Fruit fly (Drosophila melanogaster) whole organism, prepupa: ENCODE measurements around the gene REPTOR.

ENCODE experiments used
- CG10631 ChIP-seq: fragments of 200-800 bp; sonication (Bioruptor generic); optimal IDR thresholded peaks from 2 replicates; lab custom pipeline; 2016; ENCODE audit warnings: missing biosample characterization, missing genetic modification characterization
- CG11294 ChIP-seq: fragments of 200-800 bp; sonication (Bioruptor generic); IDR thresholded peaks from 2 replicates; pipeline ENCODE4 v1.3.6; 2022; ENCODE audit warnings: missing biosample characterization, missing genetic modification characterization
- CG11902 ChIP-seq: fragments of 200-800 bp; sonication (Bioruptor generic); optimal IDR thresholded peaks from 3 replicates; lab custom pipeline; 2016; ENCODE audit warnings: missing biosample characterization, missing genetic modification characterization
- CG16779 ChIP-seq: fragments of 200-800 bp; sonication (Bioruptor generic); optimal IDR thresholded peaks from 3 replicates; lab custom pipeline; 2017; ENCODE audit warnings: missing biosample characterization, mild to moderate bottlenecking, missing genetic modification characterization
- CG3032 ChIP-seq: fragments of 200-800 bp; optimal IDR thresholded peaks from 2 replicates; lab custom pipeline; 2019; ENCODE audit warnings: missing biosample characterization, mild to moderate bottlenecking, missing genetic modification characterization, moderate library complexity
- CG31627 ChIP-seq: fragments of 200-800 bp; sonication (Bioruptor generic); optimal IDR thresholded peaks from 3 replicates; lab custom pipeline; 2016; ENCODE audit warnings: missing biosample characterization, missing genetic modification characterization
- CG32006 ChIP-seq: fragments of 200-800 bp; sonication (Bioruptor generic); optimal IDR thresholded peaks from 3 replicates; lab custom pipeline; 2017; ENCODE audit warnings: missing biosample characterization, mild to moderate bottlenecking, missing genetic modification characterization
- CG4318 ChIP-seq: fragments of 200-800 bp; sonication (Bioruptor generic); optimal IDR thresholded peaks from 3 replicates; lab custom pipeline; 2017; ENCODE audit warnings: missing biosample characterization, mild to moderate bottlenecking, missing genetic modification characterization
- CG6276 ChIP-seq: fragments of 200-800 bp; sonication (Bioruptor generic); optimal IDR thresholded peaks from 2 replicates; lab custom pipeline; 2017; ENCODE audit warnings: missing biosample characterization, mild to moderate bottlenecking, missing genetic modification characterization
- CG6792 ChIP-seq: fragments of 200-800 bp; sonication (Bioruptor generic); optimal IDR thresholded peaks from 3 replicates; lab custom pipeline; 2016; ENCODE audit warnings: missing biosample characterization, missing genetic modification characterization
- CG6808 ChIP-seq: fragments of 200-800 bp; sonication (Bioruptor generic); optimal IDR thresholded peaks from 3 replicates; lab custom pipeline; 2017; ENCODE audit warnings: missing biosample characterization, missing genetic modification characterization, mild to moderate bottlenecking, moderate library complexity, missing genetic modification reagents
- CG6854 ChIP-seq: fragments of 200-800 bp; sonication (Bioruptor generic); optimal IDR thresholded peaks from 2 replicates; lab custom pipeline; 2017; ENCODE audit warnings: missing biosample characterization, mild to moderate bottlenecking, missing genetic modification characterization
- CG7368 ChIP-seq: fragments of 200-800 bp; sonication (Bioruptor generic); optimal IDR thresholded peaks from 3 replicates; lab custom pipeline; 2016; ENCODE audit warnings: missing biosample characterization, missing genetic modification characterization
- CG8319 ChIP-seq: fragments of 200-800 bp; sonication (Bioruptor generic); optimal IDR thresholded peaks from 3 replicates; lab custom pipeline; 2016; ENCODE audit warnings: missing biosample characterization, missing genetic modification characterization
- CG9139 ChIP-seq: fragments of 200-800 bp; sonication (Bioruptor generic); optimal IDR thresholded peaks from 3 replicates; lab custom pipeline; 2017; ENCODE audit warnings: missing biosample characterization, mild to moderate bottlenecking, missing genetic modification characterization
- Eip78C ChIP-seq: fragments of 200-800 bp; sonication (Bioruptor generic); peaks from one replicate; lab custom pipeline; 2016; ENCODE audit warnings: missing biosample characterization, missing genetic modification characterization
- Eip93F ChIP-seq: fragments of 200-800 bp; sonication (Bioruptor generic); optimal IDR thresholded peaks from 2 replicates; lab custom pipeline; 2016; ENCODE audit warnings: missing biosample characterization, mild to moderate bottlenecking, missing genetic modification characterization
- Ets21C ChIP-seq: fragments of 200-800 bp; sonication (Bioruptor generic); optimal IDR thresholded peaks from 3 replicates; lab custom pipeline; 2016; ENCODE audit warnings: missing biosample characterization, missing genetic modification characterization
- Ets96B ChIP-seq: fragments of 200-800 bp; optimal IDR thresholded peaks from 2 replicates; lab custom pipeline; 2019; ENCODE audit warnings: missing biosample characterization, mild to moderate bottlenecking, missing genetic modification characterization, moderate library complexity
- Hr39 ChIP-seq: fragments of 200-800 bp; sonication (Bioruptor generic); optimal IDR thresholded peaks from 2 replicates; lab custom pipeline; 2016; ENCODE audit warnings: missing biosample characterization, missing genetic modification characterization
- Hr4 ChIP-seq: fragments of 200-800 bp; sonication (Bioruptor generic); optimal IDR thresholded peaks from 3 replicates; lab custom pipeline; 2016; ENCODE audit warnings: missing biosample characterization, missing genetic modification characterization
- Met ChIP-seq: fragments of 200-800 bp; sonication (Bioruptor generic); optimal IDR thresholded peaks from 3 replicates; lab custom pipeline; 2016; ENCODE audit warnings: missing biosample characterization, missing genetic modification characterization
- OdsH ChIP-seq: fragments of 200-800 bp; sonication (Bioruptor generic); optimal IDR thresholded peaks from 3 replicates; lab custom pipeline; 2016; ENCODE audit warnings: missing biosample characterization, missing genetic modification characterization
- Smox ChIP-seq: fragments of 200-800 bp; sonication (Bioruptor generic); optimal IDR thresholded peaks from 3 replicates; lab custom pipeline; 2016; ENCODE audit warnings: missing biosample characterization, missing genetic modification characterization
- Sox102F ChIP-seq: fragments of 200-800 bp; sonication (Bioruptor generic); optimal IDR thresholded peaks from 2 replicates; lab custom pipeline; 2016; ENCODE audit warnings: missing biosample characterization, mild to moderate bottlenecking, missing genetic modification characterization
- achi ChIP-seq: fragments of 200-800 bp; sonication (Bioruptor generic); optimal IDR thresholded peaks from 3 replicates; lab custom pipeline; 2016; ENCODE audit warnings: missing biosample characterization, missing genetic modification characterization
- cyc ChIP-seq: fragments of 200-800 bp; sonication (Bioruptor generic); optimal IDR thresholded peaks from 3 replicates; lab custom pipeline; 2016; ENCODE audit warnings: missing biosample characterization, missing genetic modification characterization
- dac ChIP-seq: fragments of 200-800 bp; sonication (Bioruptor generic); optimal IDR thresholded peaks from 2 replicates; lab custom pipeline; 2017; ENCODE audit warnings: missing biosample characterization, mild to moderate bottlenecking, missing genetic modification characterization
- eg ChIP-seq: fragments of 200-800 bp; sonication (Bioruptor generic); IDR thresholded peaks from 3 replicates; pipeline ENCODE4 v1.3.6; 2022; ENCODE audit warnings: missing biosample characterization, missing genetic modification characterization
- esn ChIP-seq: fragments of 200-800 bp; sonication (Bioruptor generic); optimal IDR thresholded peaks from 2 replicates; lab custom pipeline; 2016; ENCODE audit warnings: missing biosample characterization, mild to moderate bottlenecking, missing genetic modification characterization, moderate library complexity
- fkh ChIP-seq: fragments of 200-800 bp; sonication (Bioruptor generic); optimal IDR thresholded peaks from 3 replicates; lab custom pipeline; 2017; ENCODE audit warnings: missing biosample characterization, mild to moderate bottlenecking, missing genetic modification characterization, moderate library complexity
- lz ChIP-seq: fragments of 200-800 bp; sonication (Bioruptor generic); optimal IDR thresholded peaks from 3 replicates; lab custom pipeline; 2016; ENCODE audit warnings: missing biosample characterization, missing genetic modification characterization
- net ChIP-seq: fragments of 200-800 bp; sonication (Bioruptor generic); optimal IDR thresholded peaks from 3 replicates; lab custom pipeline; 2016; ENCODE audit warnings: missing biosample characterization, missing genetic modification characterization
- pdm3 ChIP-seq: fragments of 200-800 bp; sonication (Bioruptor generic); optimal IDR thresholded peaks from 3 replicates; lab custom pipeline; 2016; ENCODE audit warnings: missing biosample characterization, missing genetic modification characterization
- salr ChIP-seq, 2 experiments: fragments of 200-800 bp; sonication (Bioruptor generic); optimal IDR thresholded peaks; 3 replicates each; lab custom pipeline; 2016 to 2018; ENCODE audit warnings: missing biosample characterization in 2 of 2, missing genetic modification characterization in 2 of 2, mild to moderate bottlenecking in 1 of 2
- spab ChIP-seq: fragments of 200-800 bp; sonication (Bioruptor generic); optimal IDR thresholded peaks from 2 replicates; lab custom pipeline; 2017; ENCODE audit warnings: missing biosample characterization, mild to moderate bottlenecking, missing genetic modification characterization, missing genetic modification reagents
- ss ChIP-seq, 2 experiments: fragments of 200-800 bp; sonication (Bioruptor generic); optimal IDR thresholded peaks; 2 replicates in 1 of 2; 3 replicates in 1 of 2; lab custom pipeline; 2017 to 2018; ENCODE audit warnings: mild to moderate bottlenecking in 2 of 2, missing biosample characterization in 2 of 2, missing genetic modification characterization in 2 of 2, moderate library complexity in 1 of 2
- svp ChIP-seq: fragments of 200-800 bp; sonication (Bioruptor generic); peaks from one replicate; lab custom pipeline; 2016; ENCODE audit warnings: missing biosample characterization, missing genetic modification characterization
- vri ChIP-seq: fragments of 200-800 bp; sonication (Bioruptor generic); optimal IDR thresholded peaks from 3 replicates; lab custom pipeline; 2016; ENCODE audit warnings: missing biosample characterization, mild to moderate bottlenecking, missing genetic modification characterization

Gene REPTOR

dm6 chr3R:24580963-24581277 lies 1.7 kb downstream of the REPTOR start:
- TF ChIP-seq CG9139 (GFP tag; lab: Kevin White, UChicago) (no peak), cyc (GFP tag; lab: Kevin White, UChicago) (no peak), Sox102F (GFP tag; lab: Kevin White, UChicago) (no peak)

- TF ChIP-seq Smox (GFP tag; lab: Kevin White, UChicago) = peak; percentile 27
- TF ChIP-seq esn (GFP tag; lab: Kevin White, UChicago) = peak; percentile 44
- no peak for TF ChIP-seq CG6808 (GFP tag; lab: Kevin White, UChicago)
- TF ChIP-seq CG10631 (GFP tag; lab: Kevin White, UChicago) = peak; percentile 5
- no peak for TF ChIP-seq achi (GFP tag; lab: Kevin White, UChicago)
- peak; percentile 29 for TF ChIP-seq Met (GFP tag; lab: Kevin White, UChicago)
- peak; percentile 56 for TF ChIP-seq svp (GFP tag; lab: Kevin White, UChicago)
- no peak for TF ChIP-seq eg (GFP tag; lab: Robert Waterston, UW)
- TF ChIP-seq Hr39 (GFP tag; lab: Kevin White, UChicago) = no peak
- TF ChIP-seq ss (GFP tag; optimal IDR thresholded peaks at IDR 0.05; lab: Kevin White, UChicago) = no peak
- TF ChIP-seq CG32006 = peak; percentile 6
- TF ChIP-seq lz (GFP tag; lab: Kevin White, UChicago) = peak; percentile 17
- no peak for TF ChIP-seq CG7368 (GFP tag; lab: Kevin White, UChicago)
- peak; percentile 68 for TF ChIP-seq Eip78C (GFP tag; lab: Kevin White, UChicago)
- TF ChIP-seq spab (GFP tag; lab: Kevin White, UChicago) = no peak
- TF ChIP-seq Sox102F (GFP tag; lab: Kevin White, UChicago) = no peak
- no peak for TF ChIP-seq CG16779 (tag; lab: Kevin White, UChicago)
- TF ChIP-seq CG31627 (GFP tag; lab: Kevin White, UChicago) = peak; percentile 20
- no peak for TF ChIP-seq CG6792 (GFP tag; lab: Kevin White, UChicago)
- TF ChIP-seq, all 60 proteins: peak for 9
These were observed 2.3 kb downstream of the REPTOR start for dm6 chr3R:24580067-24580962.

- TF ChIP-seq Hr39 (GFP tag; lab: Kevin White, UChicago) (no peak), CG11902 (no peak), CG8319 (GFP tag; lab: Kevin White, UChicago) (no peak), CG31627 (GFP tag; lab: Kevin White, UChicago) (no peak), CG6276 (GFP tag; lab: Kevin White, UChicago) (no peak), CG4318 (GFP tag; lab: Kevin White, UChicago) (no peak), CG11294 (GFP tag; lab: Robert Waterston, UW) (no peak), net (no peak), Hr4 (no peak), CG32006 (no peak), Smox (GFP tag; lab: Kevin White, UChicago) (no peak), CG3032 (tag; lab: Kevin White, UChicago) (no peak)
- TF ChIP-seq, all 60 proteins: peak for 0
These were observed 5.3 kb downstream of the REPTOR start for dm6 chr3R:24577355-24577754.

dm6 chr3R:24575787-24576413 lies 6.8 kb downstream of the REPTOR start:
- no peak for TF ChIP-seq CG6854
- no peak for TF ChIP-seq dac (GFP tag; lab: Kevin White, UChicago)
- peak; percentile 46 for TF ChIP-seq Eip93F
- no peak for TF ChIP-seq pdm3 (GFP tag; lab: Kevin White, UChicago)
- TF ChIP-seq ss (GFP tag; optimal IDR thresholded peaks at IDR 0.05; lab: Kevin White, UChicago) = no peak
- no peak for TF ChIP-seq salr (GFP tag; optimal IDR thresholded peaks at IDR 0.05; lab: Kevin White, UChicago)
- no peak for TF ChIP-seq Eip78C (GFP tag; lab: Kevin White, UChicago)
- peak; percentile 61 for TF ChIP-seq vri (GFP tag; lab: Kevin White, UChicago)
- TF ChIP-seq CG11902 = no peak
- TF ChIP-seq CG6276 (GFP tag; lab: Kevin White, UChicago) = no peak
- no peak for TF ChIP-seq CG7368 (GFP tag; lab: Kevin White, UChicago)
- peak; percentile 57 for TF ChIP-seq svp (GFP tag; lab: Kevin White, UChicago)
- no peak for TF ChIP-seq Ets21C (GFP tag; lab: Kevin White, UChicago)
- no peak for TF ChIP-seq OdsH (GFP tag; lab: Kevin White, UChicago)
- no peak for TF ChIP-seq fkh
- no peak for TF ChIP-seq Ets96B (tag; lab: Kevin White, UChicago)
- TF ChIP-seq CG32006 = no peak
